Worm (Caenorhabditis elegans) whole organism, L4 larva: Measurements from ENCODE around the gene tag-153.
"Not testable (repeated sequence)": the region's sequence is repeated elsewhere in the genome, so short reads cannot be mapped to it uniquely, and the experiment has no call there.

ENCODE experiments used
- nhr-111 ChIP-seq: fragments of 200-800 bp; sonication (Bioruptor generic); optimal IDR thresholded peaks from 2 replicates; lab custom pipeline; 2018; ENCODE audit warnings: mild to moderate bottlenecking, missing genetic modification characterization, missing compliant biosample characterization
- nhr-6 ChIP-seq: fragments of 150-350 bp; optimal IDR thresholded peaks from 2 replicates; lab custom pipeline; 2014; ENCODE audit warnings: missing biosample characterization, missing genetic modification characterization

- TF ChIP-seq nhr-6 (tag; lab: Kevin White, UChicago); nhr-111 (GFP tag; lab: Kevin White, UChicago): not testable (repeated sequence)
These were observed 16.4 kb downstream of the tag-153 start for ce11 chrV:9339292-9339691.
